Worm (Caenorhabditis elegans) whole organism, late embryonic: Measurements from ENCODE around the gene Y17G9B.4.

ENCODE experiments used
- C08G9.2 ChIP-seq: sonication (generic microtip); optimal IDR thresholded peaks from 2 replicates; lab custom pipeline; 2016; ENCODE audit warnings: mild to moderate bottlenecking, missing genetic modification characterization, moderate library complexity, missing compliant biosample characterization
- C38D4.7 ChIP-seq: fragments of 200-800 bp; sonication (Bioruptor generic); optimal IDR thresholded peaks from 2 replicates; lab custom pipeline; 2018; ENCODE audit warnings: mild to moderate bottlenecking, missing genetic modification characterization, moderate library complexity, missing compliant biosample characterization
- F13H6.1 ChIP-seq: sonication (generic microtip); optimal IDR thresholded peaks from 2 replicates; lab custom pipeline; 2016; ENCODE audit warnings: missing genetic modification characterization, missing compliant biosample characterization
- T23F11.4 ChIP-seq: fragments of 200-800 bp; sonication (Bioruptor generic); optimal IDR thresholded peaks from 2 replicates; lab custom pipeline; 2018; ENCODE audit warnings: mild to moderate bottlenecking, missing genetic modification characterization, missing compliant biosample characterization
- ceh-14 ChIP-seq: sonication (generic microtip); optimal IDR thresholded peaks from 2 replicates; lab custom pipeline; 2016; ENCODE audit warnings: missing genotype, missing genetic modification characterization, missing compliant biosample characterization
- ceh-18 ChIP-seq: sonication (generic microtip); optimal IDR thresholded peaks from 2 replicates; lab custom pipeline; 2016; ENCODE audit warnings: missing genetic modification characterization, missing compliant biosample characterization
- ceh-19 ChIP-seq: fragments of 200-800 bp; sonication (Bioruptor generic); optimal IDR thresholded peaks from 2 replicates; lab custom pipeline; 2018; ENCODE audit warnings: mild to moderate bottlenecking, missing genetic modification characterization, missing compliant biosample characterization
- ceh-31 ChIP-seq: sonication (generic microtip); optimal IDR thresholded peaks from 2 replicates; lab custom pipeline; 2016; ENCODE audit warnings: missing genetic modification characterization, missing compliant biosample characterization
- ceh-34 ChIP-seq: sonication (generic microtip); optimal IDR thresholded peaks from 2 replicates; lab custom pipeline; 2016; ENCODE audit warnings: mild to moderate bottlenecking, missing genetic modification characterization, missing compliant biosample characterization
- ceh-48 ChIP-seq: sonication (generic microtip); optimal IDR thresholded peaks from 2 replicates; lab custom pipeline; 2016; ENCODE audit warnings: missing genetic modification characterization, inconsistent platforms, missing compliant biosample characterization
- ceh-6 ChIP-seq: fragments of 200-800 bp; sonication (Bioruptor generic); optimal IDR thresholded peaks from 2 replicates; lab custom pipeline; 2018; ENCODE audit warnings: mild to moderate bottlenecking, missing genetic modification characterization, missing compliant biosample characterization
- ceh-9 ChIP-seq: sonication (generic microtip); optimal IDR thresholded peaks from 2 replicates; lab custom pipeline; 2016; ENCODE audit warnings: mild to moderate bottlenecking, missing genetic modification characterization, inconsistent platforms, missing compliant biosample characterization
- che-1 ChIP-seq: sonication (generic microtip); optimal IDR thresholded peaks from 2 replicates; lab custom pipeline; 2016; ENCODE audit warnings: mild to moderate bottlenecking, missing genetic modification characterization, missing compliant biosample characterization
- dve-1 ChIP-seq: sonication (generic microtip); optimal IDR thresholded peaks from 2 replicates; lab custom pipeline; 2017; ENCODE audit warnings: antibody characterized with exemption, mild to moderate bottlenecking, missing genetic modification characterization, missing compliant biosample characterization
- elt-2 ChIP-seq: sonication (generic microtip); optimal IDR thresholded peaks from 2 replicates; lab custom pipeline; 2016; ENCODE audit warnings: missing genetic modification reagents, missing genetic modification characterization, missing compliant biosample characterization
- elt-4 ChIP-seq: sonication (generic microtip); optimal IDR thresholded peaks from 2 replicates; lab custom pipeline; 2016; ENCODE audit warnings: missing genetic modification characterization, missing compliant biosample characterization
- eyg-1 ChIP-seq: sonication (generic microtip); optimal IDR thresholded peaks from 2 replicates; lab custom pipeline; 2016; ENCODE audit warnings: missing genotype, missing genetic modification characterization, missing compliant biosample characterization
- fkh-10 ChIP-seq: fragments of 150-350 bp; optimal IDR thresholded peaks from 2 replicates; lab custom pipeline; 2014; ENCODE audit warnings: missing biosample characterization, missing genetic modification reagents, missing genetic modification characterization
- fkh-6 ChIP-seq: sonication (generic microtip); optimal IDR thresholded peaks from 2 replicates; lab custom pipeline; 2016; ENCODE audit warnings: missing genetic modification characterization, missing compliant biosample characterization
- hlh-15 ChIP-seq: sonication (generic microtip); optimal IDR thresholded peaks from 2 replicates; lab custom pipeline; 2016; ENCODE audit warnings: missing genetic modification characterization, missing compliant biosample characterization
- hlh-30 ChIP-seq: sonication (generic microtip); optimal IDR thresholded peaks from 2 replicates; lab custom pipeline; 2017; ENCODE audit warnings: antibody characterized with exemption, missing genetic modification characterization, missing compliant biosample characterization; ENCODE audit not compliant: insufficient read depth
- hlh-6 ChIP-seq: sonication (generic microtip); optimal IDR thresholded peaks from 2 replicates; lab custom pipeline; 2016; ENCODE audit warnings: missing genotype, missing genetic modification characterization, missing compliant biosample characterization
- hlh-8 ChIP-seq: sonication (generic microtip); optimal IDR thresholded peaks from 2 replicates; lab custom pipeline; 2016; ENCODE audit warnings: missing genotype, missing genetic modification characterization, missing compliant biosample characterization
- lim-6 ChIP-seq: sonication (generic microtip); optimal IDR thresholded peaks from 2 replicates; lab custom pipeline; 2016; ENCODE audit warnings: missing genetic modification characterization, missing compliant biosample characterization
- lin-11 ChIP-seq: fragments of 200-800 bp; sonication (Bioruptor generic); optimal IDR thresholded peaks from 2 replicates; lab custom pipeline; 2018; ENCODE audit warnings: mild to moderate bottlenecking, missing genetic modification characterization, missing compliant biosample characterization
- mec-3 ChIP-seq: sonication (generic microtip); optimal IDR thresholded peaks from 2 replicates; lab custom pipeline; 2016; ENCODE audit warnings: borderline replicate concordance, missing genetic modification characterization, missing compliant biosample characterization
- nfya-1 ChIP-seq: sonication (generic microtip); optimal IDR thresholded peaks from 2 replicates; lab custom pipeline; 2017; ENCODE audit warnings: missing genetic modification characterization, mild to moderate bottlenecking, missing compliant biosample characterization, antibody characterized with exemption, moderate library complexity
- nhr-11 ChIP-seq: fragments of 150-350 bp; optimal IDR thresholded peaks from 2 replicates; lab custom pipeline; 2014; ENCODE audit warnings: missing biosample characterization, missing genetic modification characterization
- nhr-232 ChIP-seq: sonication (generic microtip); optimal IDR thresholded peaks from 2 replicates; lab custom pipeline; 2016; ENCODE audit warnings: missing genetic modification characterization, missing compliant biosample characterization
- npax-4 ChIP-seq: sonication (generic microtip); optimal IDR thresholded peaks from 2 replicates; lab custom pipeline; 2016; ENCODE audit warnings: missing genetic modification characterization, missing compliant biosample characterization
- odd-2 ChIP-seq: sonication (generic microtip); optimal IDR thresholded peaks from 2 replicates; lab custom pipeline; 2017; ENCODE audit warnings: antibody characterized with exemption, mild to moderate bottlenecking, missing genetic modification characterization, missing compliant biosample characterization
- pag-3 ChIP-seq: sonication (generic microtip); optimal IDR thresholded peaks from 2 replicates; lab custom pipeline; 2016; ENCODE audit warnings: missing compliant biosample characterization, missing genetic modification characterization, borderline replicate concordance
- pat-9 ChIP-seq: fragments of 200-800 bp; sonication (Bioruptor generic); optimal IDR thresholded peaks from 2 replicates; lab custom pipeline; 2018; ENCODE audit warnings: mild to moderate bottlenecking, missing genetic modification characterization, moderate library complexity, missing compliant biosample characterization
- ref-2 ChIP-seq: sonication (generic microtip); optimal IDR thresholded peaks from 2 replicates; lab custom pipeline; 2016; ENCODE audit warnings: missing genetic modification characterization, missing compliant biosample characterization
- rnt-1 ChIP-seq: sonication (generic microtip); optimal IDR thresholded peaks from 2 replicates; lab custom pipeline; 2016; ENCODE audit warnings: missing genetic modification characterization, missing compliant biosample characterization
- sdc-2 ChIP-seq: sonication (generic microtip); optimal IDR thresholded peaks from 2 replicates; lab custom pipeline; 2016; ENCODE audit warnings: missing genotype, missing genetic modification characterization, missing compliant biosample characterization
- sox-2 ChIP-seq: fragments of 200-800 bp; sonication (Bioruptor generic); IDR thresholded peaks from 2 replicates; pipeline ENCODE4 v1.3.6; 2022; ENCODE audit warnings: missing genetic modification reagents, missing genetic modification characterization, missing compliant biosample characterization
- sox-4 ChIP-seq: sonication (generic microtip); optimal IDR thresholded peaks from 2 replicates; lab custom pipeline; 2017; ENCODE audit warnings: mild to moderate bottlenecking, missing genetic modification characterization, inconsistent platforms, missing compliant biosample characterization
- syd-9 ChIP-seq: sonication (generic microtip); optimal IDR thresholded peaks from 2 replicates; lab custom pipeline; 2016; ENCODE audit warnings: mild to moderate bottlenecking, missing genetic modification characterization, moderate library complexity, missing compliant biosample characterization
- tbx-2 ChIP-seq: sonication (generic microtip); optimal IDR thresholded peaks from 2 replicates; lab custom pipeline; 2016; ENCODE audit warnings: missing genetic modification characterization, missing compliant biosample characterization
- tbx-7 ChIP-seq: sonication (generic microtip); optimal IDR thresholded peaks from 2 replicates; lab custom pipeline; 2016; ENCODE audit warnings: missing genotype, missing genetic modification characterization, missing compliant biosample characterization
- ttx-3 ChIP-seq: sonication (generic microtip); optimal IDR thresholded peaks from 2 replicates; lab custom pipeline; 2016; ENCODE audit warnings: missing genetic modification reagents, missing genetic modification characterization, missing compliant biosample characterization
- zip-5 ChIP-seq: sonication (generic microtip); optimal IDR thresholded peaks from 2 replicates; lab custom pipeline; 2016; ENCODE audit warnings: missing genetic modification characterization, missing compliant biosample characterization

The Y17G9B.4 gene

DNA sequence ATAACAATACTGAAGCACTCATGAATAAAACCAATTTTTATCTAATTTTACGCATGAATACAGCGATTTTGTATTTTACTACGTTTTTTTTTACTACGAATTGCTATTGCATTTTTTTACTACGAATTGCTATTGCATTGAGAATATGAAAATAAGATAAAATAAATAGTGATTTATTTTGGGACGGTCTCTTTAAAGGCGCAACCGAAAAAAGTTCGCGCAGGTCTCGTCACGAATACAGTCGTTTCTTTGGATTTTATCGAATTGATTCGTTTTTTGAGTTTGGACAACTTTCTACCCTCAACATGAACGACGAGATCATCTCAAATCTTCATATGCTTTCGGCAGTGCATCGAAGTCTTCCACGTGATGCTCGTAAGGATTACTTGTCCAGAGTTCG lies at the start of gene Y17G9B.4:
Y17G9B.4 (plus strand) TSS at position 306 of the 400 bp plus-strand sequence.
- TF ChIP-seq T23F11.4 (no peak), ceh-14 (tag; lab: Kevin White, UChicago) (no peak), nhr-11 (no peak), dve-1 (tag; lab: Kevin White, UChicago) (no peak), hlh-30 (tag; lab: Kevin White, UChicago) (no peak), che-1 (tag; lab: Kevin White, UChicago) (no peak), pat-9 (tag; lab: Kevin White, UChicago) (no peak), hlh-6 (tag; lab: Kevin White, UChicago) (no peak), eyg-1 (no peak)

DNA sequence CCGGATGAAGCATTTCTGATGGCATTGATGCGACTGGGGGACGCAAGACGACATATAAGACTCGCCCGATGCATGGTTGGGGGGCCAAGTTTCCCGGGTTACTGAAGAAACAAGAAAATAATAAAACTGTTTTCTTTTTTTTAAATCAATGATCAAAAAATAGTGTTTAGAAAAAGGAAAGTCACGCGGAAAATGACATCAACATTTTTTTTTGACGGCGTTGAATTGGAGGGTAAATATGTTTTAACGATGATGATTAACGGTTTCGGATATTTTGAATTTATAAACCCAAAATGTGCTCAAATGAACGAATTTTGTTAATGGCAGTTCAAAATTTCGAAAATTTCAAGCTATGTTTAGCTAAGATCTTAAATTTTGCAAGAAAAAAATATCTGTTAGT lies 48.0 kb upstream of the Y17G9B.4 start, which contains the start of gene ogdh-1:
ogdh-1 (minus strand) TSS at position 101 of the 400 bp plus-strand sequence.
- no peak for TF ChIP-seq che-1 (tag; lab: Kevin White, UChicago)
- TF ChIP-seq elt-4 (tag; lab: Kevin White, UChicago), result no peak
- TF ChIP-seq ceh-18 (tag; lab: Kevin White, UChicago), result no peak
- TF ChIP-seq hlh-15 (tag; lab: Kevin White, UChicago), result no peak
- TF ChIP-seq ceh-34 (tag; lab: Kevin White, UChicago), result no peak

DNA sequence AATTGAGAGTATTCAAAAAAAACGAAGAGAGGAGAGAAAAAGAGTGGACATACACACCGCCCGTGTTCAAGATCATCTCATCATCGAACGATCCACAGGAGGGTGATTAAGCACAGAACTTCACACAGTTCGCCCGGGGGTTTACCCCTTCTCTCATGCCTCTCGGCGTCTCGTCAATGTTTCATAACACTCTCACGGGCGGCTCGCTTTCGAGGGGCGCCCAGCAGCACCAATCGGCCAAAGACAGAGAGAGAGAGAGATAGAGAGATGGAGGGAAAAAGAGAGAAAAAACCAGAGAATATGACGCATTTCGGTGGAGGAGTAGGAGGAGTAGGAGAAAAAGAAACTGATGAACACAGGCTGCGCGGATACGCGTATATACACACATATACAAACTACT lies 46.7 kb upstream of the Y17G9B.4 start:
- TF ChIP-seq eyg-1 (no peak), odd-2 (no peak), mec-3 (tag; lab: Kevin White, UChicago) (no peak), fkh-6 (tag; lab: Kevin White, UChicago) (no peak), syd-9 (tag; lab: Kevin White, UChicago) (no peak), ceh-9 (no peak), ceh-6 (GFP tag; lab: Kevin White, UChicago) (no peak), F13H6.1 (tag; lab: Kevin White, UChicago) (no peak), C38D4.7 (GFP tag; lab: Kevin White, UChicago) (no peak), ceh-18 (tag; lab: Kevin White, UChicago) (peak; percentile 58), ceh-14 (tag; lab: Kevin White, UChicago) (peak; percentile 51), hlh-15 (tag; lab: Kevin White, UChicago) (no peak), ceh-48 (tag; lab: Kevin White, UChicago) (no peak), ttx-3 (no peak), npax-4 (no peak), tbx-7 (no peak), zip-5 (tag; lab: Kevin White, UChicago) (no peak), elt-4 (tag; lab: Kevin White, UChicago) (no peak), sox-4 (tag; lab: Kevin White, UChicago) (no peak), C08G9.2 (tag; lab: Kevin White, UChicago) (peak; percentile 40), ref-2 (tag; lab: Kevin White, UChicago) (peak; percentile 20), ceh-31 (tag; lab: Kevin White, UChicago) (peak; percentile 69), dve-1 (tag; lab: Kevin White, UChicago) (no peak), T23F11.4 (no peak), fkh-10 (no peak), ceh-19 (GFP tag; lab: Kevin White, UChicago) (no peak), lim-6 (no peak), rnt-1 (tag; lab: Kevin White, UChicago) (peak; percentile 16), elt-2 (no peak), nhr-232 (tag; lab: Kevin White, UChicago) (no peak), hlh-8 (no peak), lin-11 (tag; lab: Kevin White, UChicago) (no peak), sox-2 (GFP tag; lab: Robert Waterston, UW) (no peak), pag-3 (tag; lab: Kevin White, UChicago) (no peak), nhr-11 (no peak), tbx-2 (tag; lab: Kevin White, UChicago) (peak; percentile 51), sdc-2 (tag; lab: Kevin White, UChicago) (peak; percentile 9), hlh-30 (tag; lab: Kevin White, UChicago) (no peak), nfya-1 (tag; lab: Kevin White, UChicago) (peak; percentile 75), pat-9 (tag; lab: Kevin White, UChicago) (no peak), che-1 (tag; lab: Kevin White, UChicago) (no peak)
